Fruit fly (Drosophila melanogaster) whole organism, adult: ENCODE measurements around the gene PDZ-GEF.

Experiments used
- CG7045 ChIP-seq: fragments of 200-800 bp; sonication (Bioruptor generic); optimal IDR thresholded peaks from 2 replicates; lab custom pipeline; 2017; ENCODE audit warnings: missing biosample characterization, mild to moderate bottlenecking, missing genetic modification characterization
- CG7101 ChIP-seq: fragments of 200-800 bp; sonication (Bioruptor generic); optimal IDR thresholded peaks from 2 replicates; lab custom pipeline; 2018; ENCODE audit warnings: missing biosample characterization, mild to moderate bottlenecking, missing genetic modification characterization, moderate library complexity
- kay ChIP-seq: fragments of 200-800 bp; sonication (Bioruptor generic); peaks from one replicate; lab custom pipeline; 2016; ENCODE audit warnings: missing biosample characterization, missing genetic modification characterization, borderline replicate concordance
- toe ChIP-seq: fragments of 200-800 bp; sonication (Bioruptor generic); optimal IDR thresholded peaks from 2 replicates; lab custom pipeline; 2016; ENCODE audit warnings: missing biosample characterization, missing genetic modification characterization

DNA sequence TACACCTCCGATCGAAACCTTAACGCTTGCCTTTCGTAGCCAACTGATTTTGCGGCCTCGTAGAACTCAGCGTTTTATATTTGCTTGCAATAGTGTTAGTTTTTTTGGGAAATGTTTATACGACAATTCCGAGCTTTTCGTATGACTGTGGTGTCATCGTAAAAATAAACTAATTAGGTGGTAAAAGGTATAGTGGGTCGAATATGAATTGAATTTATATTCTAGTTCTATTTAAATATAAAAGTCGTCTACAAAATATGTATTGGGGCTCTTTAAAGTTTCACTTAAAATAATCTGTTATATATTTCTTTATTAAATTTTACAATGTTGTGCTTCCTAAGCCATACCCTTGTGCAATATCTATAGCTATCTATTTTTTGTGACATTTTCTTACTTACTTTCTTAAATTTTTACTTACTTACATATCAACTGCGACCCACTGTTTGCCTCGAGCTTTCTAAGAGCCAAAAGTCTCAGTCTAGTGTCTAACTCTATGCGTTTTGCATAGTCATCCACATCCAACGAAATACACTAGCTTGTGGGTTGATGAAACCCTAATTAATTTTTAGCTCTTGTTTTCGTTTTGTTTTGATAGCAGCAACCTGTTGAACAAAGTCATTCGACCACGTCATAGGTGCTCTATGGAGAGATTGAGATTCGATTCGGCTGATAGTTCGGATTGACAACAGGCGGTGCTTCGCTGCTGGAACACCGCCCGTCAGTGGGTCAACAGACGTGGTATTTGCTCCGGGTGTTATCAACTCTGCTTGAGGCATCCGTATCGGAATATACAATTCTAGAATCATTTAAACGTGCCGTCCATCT, 27.6 kb downstream of the PDZ-GEF start, which contains the start of gene CG9498:
- TF ChIP-seq toe (peak; percentile 38), CG7101 (tag; lab: Kevin White, UChicago) (peak; percentile 93), kay (GFP tag; lab: Kevin White, UChicago) (peak; percentile 52), CG7045 (peak; percentile 47)
